Fruit fly (Drosophila melanogaster): ENCODE results near the gene EMC4.

EMC4 gene

dm6 chr3L:22835144-22835964 lies 32.7 kb downstream of the EMC4 start, which contains the start of gene jim (continued):
- TF ChIP-seq CG15601 (tag; optimal IDR thresholded peaks at IDR 0.05) (no peak), cas (GFP tag; IDR thresholded peaks at IDR 0.05) (no peak), onecut (GFP tag; IDR thresholded peaks at IDR 0.05) (peak; percentile 45; the same call in 1 of the 2 replicates), gro (GFP tag; optimal IDR thresholded peaks at IDR 0.05) (no peak), shn (GFP tag; optimal IDR thresholded peaks at IDR 0.05) (no peak), dati (GFP tag; IDR thresholded peaks at IDR 0.05) (no peak), CG10147 (GFP tag; optimal IDR thresholded peaks at IDR 0.05) (no peak), fd102C (GFP tag; optimal IDR thresholded peaks at IDR 0.05) (no peak), CG9932 (GFP tag; IDR thresholded peaks at IDR 0.05) (peak; percentile 5; the same call in 1 of the 2 replicates), bcd (GFP tag; optimal IDR thresholded peaks at IDR 0.05) (peak; percentile 11), Sry-δ (GFP tag; optimal IDR thresholded peaks at IDR 0.05) (no peak), CG7745 (tag; optimal IDR thresholded peaks at IDR 0.05) (no peak), CG11504 (tag; optimal IDR thresholded peaks at IDR 0.05) (no peak), vnd (GFP tag; IDR thresholded peaks at IDR 0.05; ENCODE audit: partially characterized antibody) (no peak), mirr (GFP tag; optimal IDR thresholded peaks at IDR 0.05) (peak; percentile 49), CG14441 (GFP tag; IDR thresholded peaks at IDR 0.05) (no peak), trem (tag; optimal IDR thresholded peaks at IDR 0.05) (no peak), Myb (GFP tag; optimal IDR thresholded peaks at IDR 0.05) (no peak), CG6254 (GFP tag; optimal IDR thresholded peaks at IDR 0.05) (peak; percentile 19), gcm (GFP tag; optimal IDR thresholded peaks at IDR 0.05) (no peak), CG17829 (tag; optimal IDR thresholded peaks at IDR 0.05) (no peak), sc (optimal IDR thresholded peaks at IDR 0.05) (no peak), sc (GFP tag; optimal IDR thresholded peaks at IDR 0.05) (no peak), Ptx1 (GFP tag; IDR thresholded peaks at IDR 0.05) (no peak), sens (GFP tag) (no peak), ato (GFP tag; IDR thresholded peaks at IDR 0.05; ENCODE audit: partially characterized antibody) (no peak), CG10321 (GFP tag; IDR thresholded peaks at IDR 0.05) (no peak), Sox102F (GFP tag; optimal IDR thresholded peaks at IDR 0.05) (no peak), Rx (GFP tag; IDR thresholded peaks at IDR 0.05) (no peak), CG5180 (GFP tag; optimal IDR thresholded peaks at IDR 0.05) (no peak), CG13775 (GFP tag; optimal IDR thresholded peaks at IDR 0.05) (no peak), tx (GFP tag; optimal IDR thresholded peaks at IDR 0.05) (no peak), CG17612 (GFP tag; IDR thresholded peaks at IDR 0.05) (no peak), ind (GFP tag; optimal IDR thresholded peaks at IDR 0.05) (no peak), CG4617 (GFP tag; optimal IDR thresholded peaks at IDR 0.05; ENCODE audit: borderline replicate concordance) (no peak), Elba2 (GFP tag; optimal IDR thresholded peaks at IDR 0.05) (no peak), CG7786 (GFP tag; optimal IDR thresholded peaks at IDR 0.05) (no peak), CG13894 (tag; optimal IDR thresholded peaks at IDR 0.05) (peak; percentile 79), CG12942 (GFP tag; optimal IDR thresholded peaks at IDR 0.05) (no peak), Six4 (GFP tag; optimal IDR thresholded peaks at IDR 0.05) (no peak), CG34376 (GFP tag; optimal IDR thresholded peaks at IDR 0.05) (peak; percentile 13), CG9727 (GFP tag; optimal IDR thresholded peaks at IDR 0.05) (no peak), CG33557 (GFP tag; optimal IDR thresholded peaks at IDR 0.05) (no peak), Dek (tag; optimal IDR thresholded peaks at IDR 0.05) (no peak), HmgZ (tag; optimal IDR thresholded peaks at IDR 0.05) (no peak), CG10959 (GFP tag; IDR thresholded peaks at IDR 0.05) (no peak), CG17359 (tag; optimal IDR thresholded peaks at IDR 0.05) (no peak), CG12219 (GFP tag; optimal IDR thresholded peaks at IDR 0.05) (no peak), CG10543 (GFP tag; optimal IDR thresholded peaks at IDR 0.05) (peak; percentile 79), otp (GFP tag; IDR thresholded peaks at IDR 0.05) (no peak)
